Fruit fly (Drosophila melanogaster) whole organism, embryonic: Measurements from ENCODE around the gene CG7650.
A peak's percentile ranks its signal among the peaks of the same experiment; 100 is the strongest.

ENCODE experiments used
- CG1233 ChIP-seq: fragments of 200-800 bp; sonication (Bioruptor generic); optimal IDR thresholded peaks from 4 replicates; lab custom pipeline; 2018; ENCODE audit warnings: missing biosample characterization, mild to moderate bottlenecking, missing genetic modification characterization
- CG14667 ChIP-seq: fragments of 200-800 bp; sonication (Bioruptor generic); IDR thresholded peaks from 2 replicates; pipeline ENCODE4 v1.3.6; 2022; ENCODE audit warnings: missing biosample characterization, missing genetic modification characterization
- CG18764 ChIP-seq: fragments of 200-800 bp; sonication (Bioruptor generic); optimal IDR thresholded peaks from 3 replicates; lab custom pipeline; 2016; ENCODE audit warnings: missing biosample characterization, missing genetic modification characterization
- CG2120 ChIP-seq: fragments of 200-800 bp; sonication (Bioruptor generic); optimal IDR thresholded peaks from 3 replicates; lab custom pipeline; 2016; ENCODE audit warnings: missing biosample characterization, missing genetic modification characterization
- CG34422 ChIP-seq: fragments of 200-800 bp; sonication (Bioruptor generic); IDR thresholded peaks from 3 replicates; pipeline ENCODE4 v1.3.6; 2022; ENCODE audit warnings: missing biosample characterization, missing genetic modification characterization
- CG9797 ChIP-seq: fragments of 200-800 bp; sonication (Bioruptor generic); optimal IDR thresholded peaks from 3 replicates; lab custom pipeline; 2018; ENCODE audit warnings: missing biosample characterization, mild to moderate bottlenecking, missing genetic modification characterization
- Elba2 ChIP-seq: fragments of 200-800 bp; sonication (Bioruptor generic); optimal IDR thresholded peaks from 3 replicates; lab custom pipeline; 2016; ENCODE audit warnings: missing biosample characterization, missing genetic modification characterization
- Six4 ChIP-seq: fragments of 200-800 bp; sonication (Bioruptor generic); optimal IDR thresholded peaks from 2 replicates; lab custom pipeline; 2016; ENCODE audit warnings: missing biosample characterization, missing genetic modification characterization
- kay ChIP-seq: fragments of 200-800 bp; sonication (Bioruptor generic); optimal IDR thresholded peaks from 2 replicates; lab custom pipeline; 2016; ENCODE audit warnings: missing biosample characterization, missing genetic modification characterization
- phol ChIP-seq: fragments of 200-800 bp; sonication (Bioruptor generic); optimal IDR thresholded peaks from 3 replicates; lab custom pipeline; 2018; ENCODE audit warnings: missing biosample characterization, mild to moderate bottlenecking, missing genetic modification characterization, moderate library complexity
- rib ChIP-seq: fragments of 200-800 bp; sonication (Bioruptor generic); IDR thresholded peaks from 2 replicates; pipeline ENCODE4 v1.3.6; 2022; ENCODE audit warnings: missing biosample characterization, missing genetic modification characterization

DNA sequence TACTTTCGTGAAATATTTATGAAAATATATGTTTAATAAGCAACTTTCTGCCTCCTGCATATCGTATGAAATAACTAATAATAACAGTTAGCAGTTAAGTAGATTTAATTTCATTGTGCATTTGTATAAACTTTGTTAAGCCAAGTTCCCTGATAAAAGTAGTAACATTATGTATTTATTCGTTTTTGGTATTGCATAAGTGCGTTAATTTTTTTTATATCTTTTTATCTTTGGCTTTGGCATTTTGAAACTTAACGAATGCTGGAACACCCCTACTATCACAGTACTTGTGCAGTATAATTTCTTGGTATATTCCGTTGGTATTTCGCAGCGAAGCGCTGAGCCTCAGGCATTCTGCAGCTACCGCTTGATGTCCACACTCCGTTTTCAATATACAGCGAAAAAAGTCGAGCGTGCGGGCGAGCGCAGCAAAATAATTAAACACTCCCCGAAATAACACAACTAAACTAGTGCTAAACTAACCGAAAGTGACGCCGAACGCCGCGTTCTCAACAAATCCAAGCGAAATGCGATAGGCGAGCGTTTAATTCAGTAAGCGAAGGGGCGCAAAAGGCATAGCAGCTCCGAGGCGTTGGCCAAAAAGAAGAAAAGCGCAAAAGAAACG is 21.6 kb downstream of the CG7650 start, which contains the start of gene RhoGAP71E:
- TF ChIP-seq CG14667 (GFP tag; lab: Robert Waterston, UW) (0 out of 2 replicates have a peak, but pooled peaks have one; percentile 23), Elba2 (GFP tag; lab: Kevin White, UChicago) (no peak), CG1233 (GFP tag; lab: Kevin White, UChicago) (peak; percentile 8), CG9797 (GFP tag; lab: Kevin White, UChicago) (peak; percentile 87), Six4 (GFP tag; lab: Kevin White, UChicago) (no peak), CG2120 (GFP tag; lab: Kevin White, UChicago) (no peak), kay (GFP tag; lab: Kevin White, UChicago) (no peak), rib (peak; percentile 54), CG18764 (no peak), phol (tag; lab: Kevin White, UChicago) (peak; percentile 44), CG34422 (GFP tag; lab: Robert Waterston, UW) (no peak; the same call in 1 of the 3 replicates)
